Worm (Caenorhabditis elegans): ENCODE data around the gene pix-1.

DNA sequence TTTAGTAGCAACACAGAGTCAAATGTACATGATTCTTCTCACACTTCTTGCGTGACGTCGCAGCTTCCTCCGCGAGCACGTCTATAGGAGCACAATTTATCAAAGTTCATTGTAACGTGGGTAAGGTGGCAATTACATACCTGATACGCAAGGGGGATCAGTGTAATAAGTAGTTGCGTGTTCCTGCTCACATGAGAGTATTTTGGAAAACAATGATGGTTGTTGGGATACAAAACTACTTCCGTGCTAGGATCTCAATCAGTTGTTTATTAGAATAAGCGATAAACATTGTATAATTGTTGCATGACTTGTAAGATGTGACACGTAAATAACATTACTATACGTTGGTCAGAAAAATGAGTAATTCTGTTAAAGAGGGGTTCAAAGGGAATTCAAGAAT, 14.1 kb upstream of the pix-1 start:
- TF ChIP-seq mdl-1 (tag; optimal IDR thresholded peaks at IDR 0.05) = no peak
- TF ChIP-seq ztf-4 (tag; optimal IDR thresholded peaks at IDR 0.05) = no peak
- TF ChIP-seq snpc-4 (tag; optimal IDR thresholded peaks at IDR 0.05) = no peak
- TF ChIP-seq nhr-237 (tag; optimal IDR thresholded peaks at IDR 0.05) = no peak
- no peak for TF ChIP-seq egl-27 (tag; optimal IDR thresholded peaks at IDR 0.05)
- TF ChIP-seq C04F5.9 (tag; optimal IDR thresholded peaks at IDR 0.05) = no peak
- no peak for TF ChIP-seq alr-1 (tag; optimal IDR thresholded peaks at IDR 0.05; ENCODE audit: borderline replicate concordance)
- no peak for TF ChIP-seq aly-2 (tag; optimal IDR thresholded peaks at IDR 0.05)
- no peak for TF ChIP-seq tbx-2 (tag; optimal IDR thresholded peaks at IDR 0.05)
- TF ChIP-seq ets-5 (GFP tag; IDR thresholded peaks at IDR 0.05) = no peak
- no peak for TF ChIP-seq fkh-10 (GFP tag; optimal IDR thresholded peaks at IDR 0.05)

Measured in whole organism, L1 larva.